Worm (Caenorhabditis elegans) whole organism, L2 larva: ENCODE measurements around the gene Y60C6A.2.

Source experiments
- F13H6.1 ChIP-seq: sonication (generic microtip); optimal IDR thresholded peaks from 2 replicates; lab custom pipeline; 2016; ENCODE audit warnings: missing genetic modification characterization, missing compliant biosample characterization
- Y55F3AM.14 ChIP-seq: fragments of 200-800 bp; sonication (Bioruptor generic); optimal IDR thresholded peaks from 2 replicates; lab custom pipeline; 2018; ENCODE audit warnings: mild to moderate bottlenecking, missing genetic modification characterization, missing compliant biosample characterization
- ZK546.5 ChIP-seq: sonication (generic microtip); optimal IDR thresholded peaks from 2 replicates; lab custom pipeline; 2017; ENCODE audit warnings: missing biosample characterization, missing genetic modification characterization
- aly-2 ChIP-seq: fragments of 150-350 bp; optimal IDR thresholded peaks from 2 replicates; lab custom pipeline; 2014; ENCODE audit warnings: missing biosample characterization, missing genetic modification characterization
- ama-1 ChIP-seq: fragments of 150-350 bp; optimal IDR thresholded peaks from 2 replicates; lab custom pipeline; 2018; ENCODE audit warnings: inconsistent platforms
- blmp-1 ChIP-seq: sonication (generic microtip); optimal IDR thresholded peaks from 2 replicates; lab custom pipeline; 2017; ENCODE audit warnings: missing genetic modification characterization, mild to moderate bottlenecking, missing compliant biosample characterization, antibody characterized with exemption, moderate library complexity; ENCODE audit not compliant: insufficient read depth
- ceh-16 ChIP-seq: fragments of 150-350 bp; optimal IDR thresholded peaks from 2 replicates; lab custom pipeline; 2014; ENCODE audit warnings: missing biosample characterization, missing genetic modification characterization
- ceh-82 ChIP-seq: fragments of 150-350 bp; optimal IDR thresholded peaks from 2 replicates; lab custom pipeline; 2014; ENCODE audit warnings: missing biosample characterization, missing genetic modification characterization
- dmd-4 ChIP-seq: sonication (generic microtip); optimal IDR thresholded peaks from 2 replicates; lab custom pipeline; 2017; ENCODE audit warnings: missing biosample characterization, missing genetic modification characterization
- elt-1 ChIP-seq: fragments of 150-350 bp; optimal IDR thresholded peaks from 2 replicates; lab custom pipeline; 2014; ENCODE audit warnings: missing biosample characterization, missing genetic modification characterization
- fos-1 ChIP-seq: fragments of 150-350 bp; optimal IDR thresholded peaks from 2 replicates; lab custom pipeline; 2014; ENCODE audit warnings: missing biosample characterization, missing genetic modification characterization
- gmeb-1 ChIP-seq: fragments of 150-350 bp; optimal IDR thresholded peaks from 2 replicates; lab custom pipeline; 2014; ENCODE audit warnings: missing biosample characterization, missing genetic modification characterization
- lin-11 ChIP-seq: fragments of 150-350 bp; sonication (generic microtip); optimal IDR thresholded peaks from 2 replicates; lab custom pipeline; 2014; ENCODE audit warnings: missing biosample characterization, missing genetic modification characterization, inconsistent platforms, mixed read lengths
- lin-39 ChIP-seq: fragments of 150-350 bp; optimal IDR thresholded peaks from 2 replicates; lab custom pipeline; 2014; ENCODE audit warnings: missing biosample characterization, missing genetic modification reagents, missing genetic modification characterization
- lsy-2 ChIP-seq, 2 experiments: fragments of 150-350 bp in 1 of 2; sonication (generic microtip) in 1 of 2; optimal IDR thresholded peaks; 2 replicates each; lab custom pipeline; 2014 to 2017; ENCODE audit warnings: missing biosample characterization in 2 of 2, missing genetic modification characterization in 2 of 2
- mab-5 ChIP-seq: fragments of 150-350 bp; optimal IDR thresholded peaks from 2 replicates; lab custom pipeline; 2014; ENCODE audit warnings: missing biosample characterization, missing genetic modification characterization
- mbf-1 ChIP-seq: sonication (generic microtip); optimal IDR thresholded peaks from 2 replicates; lab custom pipeline; 2017; ENCODE audit warnings: missing biosample characterization, missing genetic modification characterization
- mdl-1 ChIP-seq, 2 experiments: fragments of 150-350 bp in 1 of 2; sonication (generic microtip) in 1 of 2; optimal IDR thresholded peaks; 2 replicates each; lab custom pipeline; 2017; ENCODE audit warnings: missing biosample characterization in 2 of 2, missing genetic modification characterization in 2 of 2
- nhr-10 ChIP-seq: sonication (generic microtip); optimal IDR thresholded peaks from 2 replicates; lab custom pipeline; 2017; ENCODE audit warnings: missing biosample characterization, missing genetic modification characterization
- nhr-11 ChIP-seq: fragments of 150-350 bp; optimal IDR thresholded peaks from 2 replicates; lab custom pipeline; 2014; ENCODE audit warnings: missing biosample characterization, missing genetic modification characterization
- nhr-129 ChIP-seq: fragments of 150-350 bp; optimal IDR thresholded peaks from 2 replicates; lab custom pipeline; 2014; ENCODE audit warnings: missing biosample characterization, missing genetic modification characterization
- nhr-21 ChIP-seq: fragments of 150-350 bp; optimal IDR thresholded peaks from 2 replicates; lab custom pipeline; 2014; ENCODE audit warnings: missing biosample characterization, missing genetic modification characterization
- nhr-23 ChIP-seq: fragments of 150-350 bp; optimal IDR thresholded peaks from 2 replicates; lab custom pipeline; 2014; ENCODE audit warnings: missing biosample characterization, missing genetic modification reagents, missing genetic modification characterization
- nhr-237 ChIP-seq: fragments of 150-350 bp; optimal IDR thresholded peaks from 2 replicates; lab custom pipeline; 2014; ENCODE audit warnings: missing biosample characterization, missing genetic modification characterization
- nhr-25 ChIP-seq: fragments of 150-350 bp; sonication (generic microtip); optimal IDR thresholded peaks from 3 replicates; lab custom pipeline; 2014; ENCODE audit warnings: missing biosample characterization, missing genetic modification characterization
- nhr-6 ChIP-seq: fragments of 150-350 bp; optimal IDR thresholded peaks from 2 replicates; lab custom pipeline; 2014; ENCODE audit warnings: missing biosample characterization, missing genetic modification characterization
- peb-1 ChIP-seq: fragments of 150-350 bp; optimal IDR thresholded peaks from 2 replicates; lab custom pipeline; 2014; ENCODE audit warnings: missing biosample characterization, missing genetic modification characterization
- sem-4 ChIP-seq: fragments of 150-350 bp; optimal IDR thresholded peaks from 2 replicates; lab custom pipeline; 2014; ENCODE audit warnings: missing biosample characterization, missing genetic modification reagents, missing genetic modification characterization
- skn-1 ChIP-seq: sonication (generic microtip); optimal IDR thresholded peaks from 2 replicates; lab custom pipeline; 2017; ENCODE audit warnings: missing biosample characterization, missing genetic modification characterization
- sma-3 ChIP-seq: sonication (generic microtip); optimal IDR thresholded peaks from 2 replicates; lab custom pipeline; 2016; ENCODE audit warnings: missing genetic modification reagents, missing genetic modification characterization, missing compliant biosample characterization
- sma-9 ChIP-seq, 2 experiments: fragments of 150-350 bp in 1 of 2; sonication (generic microtip) in 1 of 2; optimal IDR thresholded peaks; 2 replicates each; lab custom pipeline; 2014 to 2016; ENCODE audit warnings: missing genetic modification characterization in 2 of 2, mild to moderate bottlenecking in 1 of 2, missing biosample characterization in 1 of 2, missing compliant biosample characterization in 1 of 2, missing genetic modification reagents in 1 of 2, moderate library complexity in 1 of 2
- unc-55 ChIP-seq: fragments of 150-350 bp; sonication (generic microtip); optimal IDR thresholded peaks from 3 replicates; lab custom pipeline; 2014; ENCODE audit warnings: missing biosample characterization, missing genetic modification reagents, missing genetic modification characterization
- zag-1 ChIP-seq: fragments of 150-350 bp; optimal IDR thresholded peaks from 2 replicates; lab custom pipeline; 2014; ENCODE audit warnings: missing biosample characterization, missing genetic modification characterization
- ztf-1 ChIP-seq: fragments of 200-800 bp; sonication (Bioruptor generic); conservative IDR thresholded peaks from 2 replicates; pipeline ENCODE4 v1.3.6; 2022; ENCODE audit warnings: missing genetic modification characterization, missing compliant biosample characterization
- ztf-11 ChIP-seq: sonication (generic microtip); optimal IDR thresholded peaks from 2 replicates; lab custom pipeline; 2017; ENCODE audit warnings: missing biosample characterization, missing genetic modification characterization
- ztf-4 ChIP-seq: fragments of 150-350 bp; optimal IDR thresholded peaks from 2 replicates; lab custom pipeline; 2014; ENCODE audit warnings: missing biosample characterization, missing genetic modification characterization

Y60C6A.2 gene

DNA sequence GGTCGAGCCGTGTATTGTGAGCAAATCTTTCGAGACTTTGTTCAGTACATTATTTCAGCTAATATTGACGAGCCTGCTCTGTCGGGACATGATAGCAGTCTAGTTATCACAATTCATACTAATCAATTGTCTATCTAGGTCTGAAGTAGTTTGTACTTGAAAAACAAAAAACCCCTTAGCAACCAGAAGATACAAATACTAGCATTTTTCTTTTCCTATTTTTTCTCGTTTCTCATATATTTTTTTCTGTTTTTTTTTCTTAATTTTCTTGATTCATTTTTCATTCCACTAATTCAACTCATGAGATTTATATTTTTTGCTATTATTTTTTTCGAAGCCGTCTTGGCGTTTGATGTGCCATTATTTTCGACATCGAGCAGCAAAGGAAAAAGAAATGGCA, 1.9 kb upstream of the Y60C6A.2 start, which contains the start of gene R02F11.9:
R02F11.9 (plus strand) TSS at position 301 of the 400 bp plus-strand sequence.
- no peak for TF ChIP-seq ztf-1 (GFP tag; lab: Robert Waterston, UW)
- no peak for TF ChIP-seq nhr-21 (tag; lab: Kevin White, UChicago)
- TF ChIP-seq, all 48 proteins: peak for 0

DNA sequence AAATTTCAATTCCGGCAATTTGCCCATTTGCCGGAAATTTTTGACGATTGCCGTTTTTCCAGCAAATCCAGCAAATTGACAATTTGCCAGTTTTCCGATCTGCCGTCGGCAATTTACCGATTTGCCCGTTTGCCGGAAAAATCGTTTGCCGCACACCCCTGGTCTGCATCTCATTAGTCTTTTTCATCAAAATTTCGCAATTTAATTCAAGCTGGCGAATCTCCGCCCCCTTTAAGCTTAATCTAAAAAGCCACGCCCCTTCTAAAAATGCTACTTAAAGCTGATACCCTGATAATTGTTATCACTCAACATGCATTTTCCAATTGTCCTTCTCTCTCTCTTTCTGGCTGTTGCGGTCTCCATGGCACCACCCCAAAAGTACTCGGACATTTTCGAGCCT, 1.9 kb downstream of the Y60C6A.2 start, which contains the start of gene Y60C6A.1:
Y60C6A.1 (plus strand) TSS at position 301 of the 400 bp plus-strand sequence.
- TF ChIP-seq lin-11 (tag; lab: Kevin White, UChicago) (no peak), gmeb-1 (tag; lab: Kevin White, UChicago) (no peak), peb-1 (tag; lab: Kevin White, UChicago) (no peak), sma-3 (no peak), nhr-237 (no peak), lsy-2 (tag; optimal IDR thresholded peaks at IDR 0.05; lab: Kevin White, UChicago) (no peak), dmd-4 (tag; lab: Kevin White, UChicago) (no peak), nhr-10 (tag; lab: Kevin White, UChicago) (no peak), mbf-1 (tag; lab: Kevin White, UChicago) (no peak), sem-4 (tag; lab: Kevin White, UChicago) (no peak)

ce11 chrV:4777388-4777986, 7.7 kb downstream of the Y60C6A.2 start, which contains the start of gene C18G1.1:
TSS of gene C18G1.1 (plus strand) at chrV:4777960.
- TF ChIP-seq dmd-4 (tag; lab: Kevin White, UChicago) (no peak), lin-39 (tag; lab: Kevin White, UChicago) (no peak), nhr-6 (tag; lab: Kevin White, UChicago) (no peak), sma-9 (GFP tag; optimal IDR thresholded peaks at IDR 0.05; lab: Kevin White, UChicago) (peak; percentile 33), sma-9 (tag; optimal IDR thresholded peaks at IDR 0.05; lab: Kevin White, UChicago) (no peak), ama-1 (no peak), aly-2 (no peak), nhr-23 (no peak), mab-5 (no peak), nhr-129 (tag; lab: Kevin White, UChicago) (peak; percentile 68), ZK546.5 (tag; lab: Kevin White, UChicago) (no peak), mbf-1 (tag; lab: Kevin White, UChicago) (no peak), F13H6.1 (tag; lab: Kevin White, UChicago) (peak; percentile 11)
- TF ChIP-seq, all 48 proteins: peak for 3

DNA sequence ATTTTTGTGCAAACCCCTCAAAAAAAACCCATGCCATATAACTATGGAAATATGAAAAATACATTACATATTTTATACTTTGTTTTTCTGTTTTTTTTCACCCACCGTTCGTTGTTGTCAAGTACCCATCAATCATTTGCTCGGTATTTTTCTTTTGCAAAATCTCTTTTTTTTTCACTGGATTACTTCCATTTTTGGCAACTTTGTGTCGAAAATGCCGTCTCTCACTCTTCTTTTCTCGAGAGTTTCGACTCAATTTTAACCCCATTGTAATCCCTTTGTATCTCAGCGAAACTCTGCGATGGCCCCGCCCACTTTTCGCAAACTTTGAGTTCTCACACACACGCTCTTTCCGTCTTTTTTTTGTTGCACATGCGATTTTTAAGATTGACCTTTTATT, 10.1 kb downstream of the Y60C6A.2 start:
- TF ChIP-seq blmp-1 (tag; lab: Kevin White, UChicago) (no peak), Y55F3AM.14 (GFP tag; lab: Kevin White, UChicago) (peak; percentile 97), unc-55 (peak; percentile 74), mdl-1 (tag; optimal IDR thresholded peaks at IDR 0.05; lab: Kevin White, UChicago) (no peak), elt-1 (tag; lab: Kevin White, UChicago) (no peak), mab-5 (peak; percentile 78), ceh-82 (tag; lab: Kevin White, UChicago) (no peak), nhr-21 (tag; lab: Kevin White, UChicago) (no peak)

DNA sequence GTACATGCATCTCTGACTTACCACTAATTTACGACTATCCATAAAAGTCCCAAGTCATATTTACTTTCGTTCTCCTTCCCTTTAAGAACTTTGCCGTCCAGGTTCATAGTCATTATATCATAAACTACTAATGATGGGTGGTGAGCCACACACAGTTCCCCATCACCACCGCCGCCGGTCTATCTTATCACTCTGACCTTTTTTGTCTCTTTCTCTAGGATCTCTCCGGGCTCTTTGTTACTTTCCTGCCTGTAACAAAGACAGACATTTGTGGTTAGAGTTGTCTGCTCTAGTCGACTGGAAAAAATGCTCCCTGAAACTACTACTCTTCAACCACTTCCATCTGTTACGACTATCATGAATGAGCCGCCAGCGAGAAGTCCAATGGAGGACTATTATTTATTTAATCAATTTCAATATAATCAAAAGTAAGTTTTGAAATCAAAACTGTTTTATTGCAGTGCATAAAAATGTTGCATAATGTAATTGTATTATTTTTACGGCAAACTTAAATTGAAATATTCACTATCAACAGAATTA, 14.8 kb downstream of the Y60C6A.2 start, which contains the start of gene elt-7:
elt-7 (plus strand) TSS at position 263 of the 540 bp plus-strand sequence.
- TF ChIP-seq ceh-16 (tag; lab: Kevin White, UChicago) (no peak), ztf-11 (tag; lab: Kevin White, UChicago) (no peak), fos-1 (tag; lab: Kevin White, UChicago) (peak; percentile 50)

ce11 chrV:4769633-4770032, 15.6 kb downstream of the Y60C6A.2 start, which contains the start of gene C18G1.9:
TSS of gene C18G1.9 (minus strand) at chrV:4769733.
- TF ChIP-seq lin-39 (tag; lab: Kevin White, UChicago) (no peak), ama-1 (no peak), ceh-82 (tag; lab: Kevin White, UChicago) (no peak), nhr-6 (tag; lab: Kevin White, UChicago) (no peak), nhr-25 (tag; lab: Kevin White, UChicago) (no peak), elt-1 (tag; lab: Kevin White, UChicago) (no peak), sem-4 (tag; lab: Kevin White, UChicago) (no peak), nhr-21 (tag; lab: Kevin White, UChicago) (no peak), F13H6.1 (tag; lab: Kevin White, UChicago) (no peak), skn-1 (tag; lab: Kevin White, UChicago) (no peak), dmd-4 (tag; lab: Kevin White, UChicago) (no peak), ztf-4 (tag; lab: Kevin White, UChicago) (no peak), nhr-11 (tag; lab: Kevin White, UChicago) (no peak), fos-1 (tag; lab: Kevin White, UChicago) (no peak), zag-1 (tag; lab: Kevin White, UChicago) (no peak)
- TF ChIP-seq, all 48 proteins: peak for 0
